Worm (Caenorhabditis elegans) whole organism, L1 larva: ENCODE results near the gene M04G7.1.

Experiments
- C16A3.4 ChIP-seq: fragments of 150-350 bp; optimal IDR thresholded peaks from 2 replicates; lab custom pipeline; 2014; ENCODE audit warnings: missing biosample characterization, missing genetic modification characterization
- C34B4.2 ChIP-seq: sonication (generic microtip); optimal IDR thresholded peaks from 2 replicates; lab custom pipeline; 2017; ENCODE audit warnings: mild to moderate bottlenecking, missing genetic modification characterization, missing compliant biosample characterization
- aly-2 ChIP-seq: fragments of 150-350 bp; optimal IDR thresholded peaks from 2 replicates; lab custom pipeline; 2014; ENCODE audit warnings: missing biosample characterization, missing genetic modification characterization
- ama-1 ChIP-seq: fragments of 150-350 bp; optimal IDR thresholded peaks from 2 replicates; lab custom pipeline; 2014
- ceh-63 ChIP-seq: fragments of 200-800 bp; sonication (Bioruptor generic); optimal IDR thresholded peaks from 2 replicates; lab custom pipeline; 2018; ENCODE audit warnings: mild to moderate bottlenecking, missing genetic modification characterization, missing compliant biosample characterization
- ceh-8 ChIP-seq: fragments of 200-800 bp; sonication (Bioruptor generic); optimal IDR thresholded peaks from 2 replicates; lab custom pipeline; 2018; ENCODE audit warnings: mild to moderate bottlenecking, missing genetic modification characterization, moderate library complexity, missing compliant biosample characterization
- ceh-82 ChIP-seq, 3 experiments: fragments of 150-350 bp in 1 of 3; sonication (generic microtip) in 2 of 3; optimal IDR thresholded peaks; 2 replicates each; lab custom pipeline; 2014 to 2017; ENCODE audit warnings: missing biosample characterization in 3 of 3, missing genetic modification characterization in 3 of 3
- ceh-88 ChIP-seq: fragments of 200-800 bp; sonication (Bioruptor generic); IDR thresholded peaks from 2 replicates; pipeline ENCODE4 v1.3.6; 2022; ENCODE audit warnings: missing genetic modification characterization, missing compliant biosample characterization
- ces-1 ChIP-seq: fragments of 150-350 bp; optimal IDR thresholded peaks from 2 replicates; lab custom pipeline; 2014; ENCODE audit warnings: missing biosample characterization, missing genetic modification reagents, missing genetic modification characterization
- efl-1 ChIP-seq, 4 experiments: fragments of 150-350 bp; optimal IDR thresholded peaks in 3 of 4; peaks in 1 of 4; 1 replicate in 1 of 4; 2 replicates in 3 of 4; lab custom pipeline; 2014; ENCODE audit warnings: missing biosample characterization in 2 of 4, missing genetic modification characterization in 2 of 4, missing genetic modification reagents in 2 of 4
- egl-27 ChIP-seq, 2 experiments: fragments of 150-350 bp in 1 of 2; sonication (generic microtip); optimal IDR thresholded peaks; 3 replicates each; lab custom pipeline; 2017 to 2018; ENCODE audit warnings: missing biosample characterization in 2 of 2, missing genetic modification characterization in 2 of 2, missing genetic modification reagents in 2 of 2
- elt-3 ChIP-seq, 6 experiments: fragments of 150-350 bp in 1 of 6; sonication (generic microtip); optimal IDR thresholded peaks; 2 replicates each; lab custom pipeline; 2017 to 2018; ENCODE audit warnings: missing biosample characterization in 6 of 6, missing genetic modification characterization in 6 of 6, inconsistent platforms in 1 of 6
- ets-5 ChIP-seq: fragments of 200-800 bp; sonication (Bioruptor generic); IDR thresholded peaks from 2 replicates; pipeline ENCODE4 v1.3.6; 2022; ENCODE audit warnings: missing genetic modification characterization, missing compliant biosample characterization
- fkh-4 ChIP-seq: sonication (generic microtip); optimal IDR thresholded peaks from 2 replicates; lab custom pipeline; 2016; ENCODE audit warnings: missing compliant biosample characterization, missing genetic modification characterization, borderline replicate concordance
- fos-1 ChIP-seq: fragments of 150-350 bp; optimal IDR thresholded peaks from 2 replicates; lab custom pipeline; 2014; ENCODE audit warnings: missing biosample characterization, missing genetic modification characterization
- grh-1 ChIP-seq: fragments of 200-800 bp; sonication (Bioruptor generic); IDR thresholded peaks from 2 replicates; pipeline ENCODE4 v1.3.6; 2022; ENCODE audit warnings: missing genetic modification reagents, missing genetic modification characterization, missing compliant biosample characterization
- isw-1 ChIP-seq: fragments of 200-800 bp; sonication (Bioruptor generic); IDR thresholded peaks from 2 replicates; pipeline ENCODE4 v1.3.6; 2022; ENCODE audit warnings: missing genetic modification characterization, missing compliant biosample characterization
- lin-13 ChIP-seq: fragments of 150-350 bp; optimal IDR thresholded peaks from 2 replicates; lab custom pipeline; 2014; ENCODE audit warnings: missing biosample characterization, missing genetic modification reagents, missing genetic modification characterization
- lin-14 ChIP-seq: fragments of 200-800 bp; sonication (Bioruptor generic); optimal IDR thresholded peaks from 2 replicates; lab custom pipeline; 2018; ENCODE audit warnings: mild to moderate bottlenecking, missing genetic modification characterization, moderate library complexity, missing compliant biosample characterization
- lir-3 ChIP-seq: sonication (generic microtip); optimal IDR thresholded peaks from 2 replicates; lab custom pipeline; 2016; ENCODE audit warnings: mild to moderate bottlenecking, missing genetic modification characterization, moderate library complexity, missing compliant biosample characterization; ENCODE audit not compliant: poor library complexity
- mab-9 ChIP-seq: fragments of 200-800 bp; sonication (Bioruptor generic); IDR thresholded peaks from 2 replicates; pipeline ENCODE4 v1.3.6; 2022; ENCODE audit warnings: missing genetic modification reagents, missing genetic modification characterization, missing compliant biosample characterization
- mdl-1 ChIP-seq, 2 experiments: fragments of 150-350 bp; optimal IDR thresholded peaks; 2 replicates each; lab custom pipeline; 2014 to 2017; ENCODE audit warnings: missing biosample characterization in 2 of 2, missing genetic modification characterization in 2 of 2, inconsistent platforms in 1 of 2
- nhr-11 ChIP-seq: fragments of 150-350 bp; optimal IDR thresholded peaks from 2 replicates; lab custom pipeline; 2014; ENCODE audit warnings: missing biosample characterization, missing genetic modification characterization
- nhr-12 ChIP-seq: sonication (generic microtip); optimal IDR thresholded peaks from 2 replicates; lab custom pipeline; 2017; ENCODE audit warnings: missing biosample characterization, missing genetic modification characterization
- nhr-237 ChIP-seq: fragments of 150-350 bp; optimal IDR thresholded peaks from 2 replicates; lab custom pipeline; 2014; ENCODE audit warnings: missing biosample characterization, missing genetic modification characterization
- nhr-28 ChIP-seq: fragments of 150-350 bp; optimal IDR thresholded peaks from 2 replicates; lab custom pipeline; 2014; ENCODE audit warnings: missing biosample characterization, missing genetic modification characterization
- nhr-71 ChIP-seq: sonication (generic microtip); optimal IDR thresholded peaks from 2 replicates; lab custom pipeline; 2016; ENCODE audit warnings: mild to moderate bottlenecking, missing genetic modification characterization, moderate library complexity, missing compliant biosample characterization
- nhr-77 ChIP-seq: fragments of 150-350 bp; optimal IDR thresholded peaks from 2 replicates; lab custom pipeline; 2014; ENCODE audit warnings: missing biosample characterization, missing genetic modification characterization
- pag-3 ChIP-seq: sonication (generic microtip); optimal IDR thresholded peaks from 2 replicates; lab custom pipeline; 2017; ENCODE audit warnings: missing genetic modification characterization, mild to moderate bottlenecking, missing compliant biosample characterization, antibody characterized with exemption, borderline replicate concordance; ENCODE audit not compliant: insufficient read depth
- pax-3 ChIP-seq: fragments of 200-800 bp; sonication (Bioruptor generic); optimal IDR thresholded peaks from 2 replicates; lab custom pipeline; 2018; ENCODE audit warnings: mild to moderate bottlenecking, missing genetic modification characterization, moderate library complexity, missing compliant biosample characterization
- rnt-1 ChIP-seq: sonication (generic microtip); optimal IDR thresholded peaks from 2 replicates; lab custom pipeline; 2016; ENCODE audit warnings: mild to moderate bottlenecking, missing genetic modification characterization, moderate library complexity, missing compliant biosample characterization
- snpc-4 ChIP-seq: fragments of 150-350 bp; optimal IDR thresholded peaks from 2 replicates; lab custom pipeline; 2014; ENCODE audit warnings: missing biosample characterization, missing genetic modification characterization
- snu-23 ChIP-seq: sonication (generic microtip); optimal IDR thresholded peaks from 2 replicates; lab custom pipeline; 2016; ENCODE audit warnings: missing genetic modification characterization, missing compliant biosample characterization
- swsn-7 ChIP-seq: sonication (generic microtip); optimal IDR thresholded peaks from 2 replicates; lab custom pipeline; 2016; ENCODE audit warnings: missing genetic modification characterization, missing compliant biosample characterization
- tbx-2 ChIP-seq: sonication (generic microtip); optimal IDR thresholded peaks from 2 replicates; lab custom pipeline; 2016; ENCODE audit warnings: missing genetic modification characterization, missing compliant biosample characterization
- unc-62 ChIP-seq: fragments of 150-350 bp; optimal IDR thresholded peaks from 2 replicates; lab custom pipeline; 2014; ENCODE audit warnings: missing biosample characterization, missing genetic modification reagents, missing genetic modification characterization
- unc-86 ChIP-seq: sonication (generic microtip); optimal IDR thresholded peaks from 2 replicates; lab custom pipeline; 2016; ENCODE audit warnings: missing genetic modification characterization, missing compliant biosample characterization
- unc-98 ChIP-seq: fragments of 200-800 bp; sonication (Bioruptor generic); IDR thresholded peaks from 2 replicates; pipeline ENCODE4 v1.3.6; 2022; ENCODE audit warnings: missing genetic modification characterization, missing compliant biosample characterization
- vab-15 ChIP-seq: sonication (generic microtip); optimal IDR thresholded peaks from 2 replicates; lab custom pipeline; 2017; ENCODE audit warnings: missing genotype, mild to moderate bottlenecking, missing genetic modification characterization, missing compliant biosample characterization
- zag-1 ChIP-seq: fragments of 150-350 bp; optimal IDR thresholded peaks from 2 replicates; lab custom pipeline; 2014; ENCODE audit warnings: missing biosample characterization, missing genetic modification characterization
- ztf-11 ChIP-seq, 2 experiments: sonication (generic microtip); optimal IDR thresholded peaks; 2 replicates each; lab custom pipeline; 2016 to 2017; ENCODE audit warnings: missing genetic modification characterization in 2 of 2, missing biosample characterization in 1 of 2, missing compliant biosample characterization in 1 of 2
- ztf-4 ChIP-seq: fragments of 150-350 bp; optimal IDR thresholded peaks from 2 replicates; lab custom pipeline; 2014; ENCODE audit warnings: missing biosample characterization, missing genetic modification characterization

The M04G7.1 gene

DNA sequence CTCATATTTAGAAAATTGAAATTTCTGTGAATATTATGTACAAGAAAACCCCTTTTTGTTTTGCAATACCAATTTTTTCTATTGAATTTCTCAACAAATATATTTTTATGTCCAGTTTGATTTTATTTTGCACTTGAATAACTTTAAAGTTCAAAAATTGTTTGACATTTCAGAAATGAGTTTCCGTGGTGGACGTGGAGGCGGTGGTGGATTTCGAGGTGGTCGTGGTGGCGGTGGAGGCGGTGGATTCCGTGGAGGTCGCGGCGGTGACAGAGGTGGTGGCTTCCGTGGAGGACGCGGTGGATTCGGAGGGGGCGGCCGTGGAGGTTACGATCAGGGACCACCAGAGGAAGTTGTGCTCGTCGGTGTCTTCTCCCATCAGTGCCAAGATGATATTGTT is 29.6 kb upstream of the M04G7.1 start, which contains the start of gene garr-1:
garr-1 (plus strand) TSS at position 174 of the 400 bp plus-strand sequence.
- TF ChIP-seq ets-5 (no peak), nhr-237 (tag; lab: Kevin White, UChicago) (no peak), nhr-77 (no peak), nhr-11 (tag; lab: Kevin White, UChicago) (no peak), nhr-28 (tag; lab: Kevin White, UChicago) (no peak), ama-1 (lab: Kevin White, UChicago) (no peak), grh-1 (no peak), C34B4.2 (tag; lab: Kevin White, UChicago) (no peak), vab-15 (tag; lab: Kevin White, UChicago) (no peak), ceh-63 (GFP tag; lab: Kevin White, UChicago) (no peak), mdl-1 (tag; optimal IDR thresholded peaks at IDR 0.05; lab: Kevin White, UChicago) (no peak), pax-3 (tag; lab: Kevin White, UChicago) (no peak), elt-3 (tag; optimal IDR thresholded peaks at IDR 0.05; lab: Kevin White, UChicago) (no peak), snpc-4 (tag; lab: Kevin White, UChicago) (no peak), fkh-4 (tag; lab: Kevin White, UChicago) (no peak), fos-1 (no peak), egl-27 (tag; optimal IDR thresholded peaks at IDR 0.05; lab: Kevin White, UChicago) (no peak), ztf-11 (tag; optimal IDR thresholded peaks at IDR 0.05; lab: Kevin White, UChicago) (no peak)

DNA sequence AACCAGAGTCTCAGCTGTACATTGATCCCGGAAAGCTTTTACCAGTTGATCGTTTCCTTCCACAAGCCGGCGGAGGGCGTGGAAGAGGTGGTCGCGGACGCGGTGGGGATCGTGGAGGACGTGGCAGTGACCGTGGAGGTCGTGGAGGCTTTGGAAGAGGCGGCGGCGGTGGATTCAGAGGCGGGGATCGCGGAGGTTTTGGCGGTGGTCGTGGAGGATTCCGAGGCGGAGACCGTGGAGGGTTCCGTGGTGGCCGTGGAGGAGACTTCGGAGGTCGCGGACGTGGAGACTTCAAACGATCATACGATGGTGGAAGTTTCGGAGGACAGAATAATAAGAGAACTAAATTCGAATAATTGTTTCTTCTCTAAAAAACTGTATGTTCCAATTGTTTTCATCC is 29.0 kb upstream of the M04G7.1 start:
- TF ChIP-seq nhr-11 (tag; lab: Kevin White, UChicago): no peak
- no peak for TF ChIP-seq ztf-4 (tag; lab: Kevin White, UChicago)
- TF ChIP-seq snu-23 (GFP tag; lab: Kevin White, UChicago): no peak
- no peak for TF ChIP-seq lin-13
- TF ChIP-seq snpc-4 (tag; lab: Kevin White, UChicago): no peak
- no peak for TF ChIP-seq efl-1 (optimal IDR thresholded peaks at IDR 0.05; lab: Kevin White, UChicago)
- TF ChIP-seq efl-1 (GFP tag; optimal IDR thresholded peaks at IDR 0.05 in 1 of 2; lab: Kevin White, UChicago): peak in 1 of 2 experiments; percentile 10
- no peak for TF ChIP-seq ama-1 (lab: Kevin White, UChicago)
- TF ChIP-seq ceh-8 (GFP tag; lab: Kevin White, UChicago): peak; percentile 50
- no peak for TF ChIP-seq isw-1 (GFP tag; lab: Robert Waterston, UW)
- no peak for TF ChIP-seq C16A3.4 (tag; lab: Kevin White, UChicago)
- no peak for TF ChIP-seq unc-98 (GFP tag; lab: Robert Waterston, UW)
- no peak for TF ChIP-seq lin-14 (GFP tag; lab: Kevin White, UChicago)
- no peak for TF ChIP-seq mab-9 (GFP tag; lab: Robert Waterston, UW)
- TF ChIP-seq nhr-28 (tag; lab: Kevin White, UChicago): no peak

DNA sequence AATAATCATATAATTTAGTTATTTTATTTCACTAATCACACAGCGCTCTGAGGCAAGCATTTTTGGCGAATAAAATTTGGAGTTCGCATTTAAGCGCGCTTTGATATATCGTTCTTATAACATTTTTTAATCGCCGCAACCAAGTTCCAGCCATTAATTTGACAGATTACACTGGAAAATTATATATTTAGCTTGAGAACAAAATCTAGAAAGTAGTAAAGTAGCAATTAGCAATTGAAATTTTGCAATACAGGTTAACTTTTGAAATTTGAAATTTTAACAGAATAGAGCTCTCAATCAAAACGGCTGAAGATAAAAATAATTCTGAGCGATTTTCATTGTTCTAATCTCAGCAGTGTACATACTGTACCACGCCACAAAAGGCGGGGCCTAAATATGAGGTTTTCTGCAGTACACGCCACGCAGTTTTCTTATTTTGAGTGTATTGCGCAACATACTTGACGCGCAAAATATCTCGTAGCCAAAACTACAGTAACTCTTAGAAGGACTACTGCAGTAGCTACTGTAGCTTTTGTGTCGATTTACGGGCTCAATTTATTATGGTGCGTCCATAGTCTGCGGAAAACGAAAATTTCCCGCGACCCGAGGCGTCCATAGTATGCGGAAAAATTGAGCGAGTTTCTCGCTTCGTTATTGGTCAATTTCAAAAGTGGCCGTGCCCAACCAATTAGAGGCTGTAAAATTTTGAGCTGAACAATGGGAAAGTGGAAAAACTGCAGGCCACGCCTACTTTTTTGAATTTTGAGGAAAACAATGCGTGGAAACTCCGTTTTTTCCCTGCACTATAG is 28.3 kb upstream of the M04G7.1 start:
- no peak for TF ChIP-seq efl-1 (optimal IDR thresholded peaks at IDR 0.05; lab: Kevin White, UChicago)
- peak in 1 of 2 experiments; percentile 69 for TF ChIP-seq efl-1 (GFP tag; optimal IDR thresholded peaks at IDR 0.05 in 1 of 2; lab: Kevin White, UChicago)
- TF ChIP-seq fos-1: no peak
- TF ChIP-seq unc-62 (GFP tag; lab: Kevin White, UChicago): no peak
- TF ChIP-seq aly-2 (tag; lab: Kevin White, UChicago): peak; percentile 3

DNA sequence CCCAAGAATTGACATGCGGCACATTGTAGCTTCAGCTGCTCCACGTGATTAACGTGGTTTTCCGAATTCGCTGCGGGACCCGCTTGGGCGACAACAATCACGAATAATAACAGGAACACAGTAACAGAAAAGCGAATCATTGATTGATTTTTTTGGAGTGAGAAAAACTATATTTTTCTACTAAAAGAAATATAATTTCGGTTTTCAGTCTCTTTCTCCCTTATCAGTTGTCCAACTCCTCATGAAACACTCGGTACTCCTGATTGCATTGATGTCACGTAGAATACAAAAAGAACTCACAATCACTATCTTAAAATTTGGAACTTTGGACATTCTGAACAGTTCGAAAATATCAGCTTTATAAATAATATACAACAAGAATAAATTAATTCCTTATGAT is 26.7 kb upstream of the M04G7.1 start, which contains the start of gene Y66H1A.5:
Y66H1A.5 (minus strand) TSS at position 265 of the 400 bp plus-strand sequence.
- TF ChIP-seq vab-15 (tag; lab: Kevin White, UChicago) (no peak), isw-1 (GFP tag; lab: Robert Waterston, UW) (no peak), zag-1 (no peak), lin-14 (GFP tag; lab: Kevin White, UChicago) (no peak), unc-86 (no peak), rnt-1 (no peak), ceh-88 (GFP tag; lab: Robert Waterston, UW) (no peak), ceh-82 (tag; optimal IDR thresholded peaks at IDR 0.05; lab: Kevin White, UChicago) (no peak), pag-3 (no peak), ceh-8 (GFP tag; lab: Kevin White, UChicago) (no peak), lir-3 (tag; lab: Kevin White, UChicago) (no peak), nhr-71 (tag; lab: Kevin White, UChicago) (no peak), ces-1 (GFP tag; lab: Kevin White, UChicago) (no peak), nhr-237 (tag; lab: Kevin White, UChicago) (no peak), tbx-2 (tag; lab: Kevin White, UChicago) (no peak), nhr-12 (no peak), swsn-7 (tag; lab: Kevin White, UChicago) (no peak)
